Fruit fly (Drosophila melanogaster) whole organism, prepupa: ENCODE data around the gene CG16779.

Source experiments
- Blimp-1 ChIP-seq: fragments of 200-800 bp; sonication (Bioruptor generic); optimal IDR thresholded peaks from 3 replicates; lab custom pipeline; 2017; ENCODE audit warnings: missing biosample characterization, missing genetic modification characterization, mild to moderate bottlenecking, moderate library complexity, missing genetic modification reagents
- CG10669 ChIP-seq: fragments of 200-800 bp; sonication (Bioruptor generic); optimal IDR thresholded peaks from 3 replicates; lab custom pipeline; 2018; ENCODE audit warnings: missing biosample characterization, mild to moderate bottlenecking, missing genetic modification characterization, moderate library complexity
- CG11294 ChIP-seq: fragments of 200-800 bp; sonication (Bioruptor generic); IDR thresholded peaks from 2 replicates; pipeline ENCODE4 v1.3.6; 2022; ENCODE audit warnings: missing biosample characterization, missing genetic modification characterization
- CG15336 ChIP-seq: fragments of 200-800 bp; sonication (Bioruptor generic); IDR thresholded peaks from 2 replicates; pipeline ENCODE4 v1.3.6; 2022; ENCODE audit warnings: missing biosample characterization, missing genetic modification characterization
- CG1621 ChIP-seq: fragments of 200-800 bp; sonication (Bioruptor generic); optimal IDR thresholded peaks from 3 replicates; lab custom pipeline; 2018; ENCODE audit warnings: missing biosample characterization, mild to moderate bottlenecking, missing genetic modification characterization
- CG3032 ChIP-seq: fragments of 200-800 bp; optimal IDR thresholded peaks from 2 replicates; lab custom pipeline; 2019; ENCODE audit warnings: missing biosample characterization, mild to moderate bottlenecking, missing genetic modification characterization, moderate library complexity
- CG31627 ChIP-seq: fragments of 200-800 bp; sonication (Bioruptor generic); optimal IDR thresholded peaks from 3 replicates; lab custom pipeline; 2016; ENCODE audit warnings: missing biosample characterization, missing genetic modification characterization
- CG32006 ChIP-seq: fragments of 200-800 bp; sonication (Bioruptor generic); optimal IDR thresholded peaks from 3 replicates; lab custom pipeline; 2017; ENCODE audit warnings: missing biosample characterization, mild to moderate bottlenecking, missing genetic modification characterization
- CG34406 ChIP-seq: fragments of 200-800 bp; sonication (Bioruptor generic); optimal IDR thresholded peaks from 3 replicates; lab custom pipeline; 2016; ENCODE audit warnings: missing biosample characterization, missing genetic modification characterization
- CG3919 ChIP-seq: fragments of 200-800 bp; sonication (Bioruptor generic); optimal IDR thresholded peaks from 3 replicates; lab custom pipeline; 2016; ENCODE audit warnings: missing biosample characterization, missing genetic modification characterization
- CG4318 ChIP-seq: fragments of 200-800 bp; sonication (Bioruptor generic); optimal IDR thresholded peaks from 3 replicates; lab custom pipeline; 2017; ENCODE audit warnings: missing biosample characterization, mild to moderate bottlenecking, missing genetic modification characterization
- CG6163 ChIP-seq: fragments of 200-800 bp; sonication (Bioruptor generic); IDR thresholded peaks from 3 replicates; pipeline ENCODE4 v1.3.6; 2022; ENCODE audit warnings: missing biosample characterization, missing genetic modification characterization
- CG6276 ChIP-seq: fragments of 200-800 bp; sonication (Bioruptor generic); optimal IDR thresholded peaks from 2 replicates; lab custom pipeline; 2017; ENCODE audit warnings: missing biosample characterization, mild to moderate bottlenecking, missing genetic modification characterization
- CG6792 ChIP-seq: fragments of 200-800 bp; sonication (Bioruptor generic); optimal IDR thresholded peaks from 3 replicates; lab custom pipeline; 2016; ENCODE audit warnings: missing biosample characterization, missing genetic modification characterization
- CG6808 ChIP-seq: fragments of 200-800 bp; sonication (Bioruptor generic); optimal IDR thresholded peaks from 3 replicates; lab custom pipeline; 2017; ENCODE audit warnings: missing biosample characterization, missing genetic modification characterization, mild to moderate bottlenecking, moderate library complexity, missing genetic modification reagents
- CG6854 ChIP-seq: fragments of 200-800 bp; sonication (Bioruptor generic); optimal IDR thresholded peaks from 2 replicates; lab custom pipeline; 2017; ENCODE audit warnings: missing biosample characterization, mild to moderate bottlenecking, missing genetic modification characterization
- CG7368 ChIP-seq: fragments of 200-800 bp; sonication (Bioruptor generic); optimal IDR thresholded peaks from 3 replicates; lab custom pipeline; 2016; ENCODE audit warnings: missing biosample characterization, missing genetic modification characterization
- CG8119 ChIP-seq: fragments of 200-800 bp; sonication (Bioruptor generic); IDR thresholded peaks from 3 replicates; pipeline ENCODE4 v1.3.6; 2022; ENCODE audit warnings: missing biosample characterization, missing genetic modification characterization
- CG8319 ChIP-seq: fragments of 200-800 bp; sonication (Bioruptor generic); optimal IDR thresholded peaks from 3 replicates; lab custom pipeline; 2016; ENCODE audit warnings: missing biosample characterization, missing genetic modification characterization
- CG8632 ChIP-seq: fragments of 200-800 bp; sonication (Bioruptor generic); optimal IDR thresholded peaks from 3 replicates; lab custom pipeline; 2016; ENCODE audit warnings: missing biosample characterization, missing genetic modification characterization
- Eip75B ChIP-seq: fragments of 200-800 bp; sonication (Bioruptor generic); optimal IDR thresholded peaks from 3 replicates; lab custom pipeline; 2016; ENCODE audit warnings: missing biosample characterization, missing genetic modification characterization
- Eip78C ChIP-seq: fragments of 200-800 bp; sonication (Bioruptor generic); peaks from one replicate; lab custom pipeline; 2016; ENCODE audit warnings: missing biosample characterization, missing genetic modification characterization
- Eip93F ChIP-seq: fragments of 200-800 bp; sonication (Bioruptor generic); optimal IDR thresholded peaks from 2 replicates; lab custom pipeline; 2016; ENCODE audit warnings: missing biosample characterization, mild to moderate bottlenecking, missing genetic modification characterization
- Ets96B ChIP-seq: fragments of 200-800 bp; optimal IDR thresholded peaks from 2 replicates; lab custom pipeline; 2019; ENCODE audit warnings: missing biosample characterization, mild to moderate bottlenecking, missing genetic modification characterization, moderate library complexity
- Hr38 ChIP-seq: sonication (Bioruptor generic); optimal IDR thresholded peaks from 2 replicates; lab custom pipeline; 2016; ENCODE audit warnings: missing biosample characterization, missing genetic modification characterization
- Hr39 ChIP-seq: fragments of 200-800 bp; sonication (Bioruptor generic); optimal IDR thresholded peaks from 2 replicates; lab custom pipeline; 2016; ENCODE audit warnings: missing biosample characterization, missing genetic modification characterization
- OdsH ChIP-seq: fragments of 200-800 bp; sonication (Bioruptor generic); optimal IDR thresholded peaks from 3 replicates; lab custom pipeline; 2016; ENCODE audit warnings: missing biosample characterization, missing genetic modification characterization
- Smox ChIP-seq: fragments of 200-800 bp; sonication (Bioruptor generic); optimal IDR thresholded peaks from 3 replicates; lab custom pipeline; 2016; ENCODE audit warnings: missing biosample characterization, missing genetic modification characterization
- Sox102F ChIP-seq: fragments of 200-800 bp; sonication (Bioruptor generic); optimal IDR thresholded peaks from 2 replicates; lab custom pipeline; 2016; ENCODE audit warnings: missing biosample characterization, mild to moderate bottlenecking, missing genetic modification characterization
- Sox14 ChIP-seq: fragments of 200-800 bp; sonication (Bioruptor generic); optimal IDR thresholded peaks from 3 replicates; lab custom pipeline; 2016; ENCODE audit warnings: missing biosample characterization, missing genetic modification characterization
- Sox15 ChIP-seq: fragments of 200-800 bp; sonication (Bioruptor generic); optimal IDR thresholded peaks from 3 replicates; lab custom pipeline; 2016; ENCODE audit warnings: missing biosample characterization, missing genetic modification characterization
- achi ChIP-seq: fragments of 200-800 bp; sonication (Bioruptor generic); optimal IDR thresholded peaks from 3 replicates; lab custom pipeline; 2016; ENCODE audit warnings: missing biosample characterization, missing genetic modification characterization
- acj6 ChIP-seq: fragments of 200-800 bp; sonication (Bioruptor generic); optimal IDR thresholded peaks from 3 replicates; lab custom pipeline; 2016; ENCODE audit warnings: missing biosample characterization, missing genetic modification characterization
- cyc ChIP-seq: fragments of 200-800 bp; sonication (Bioruptor generic); optimal IDR thresholded peaks from 3 replicates; lab custom pipeline; 2016; ENCODE audit warnings: missing biosample characterization, missing genetic modification characterization
- dac ChIP-seq: fragments of 200-800 bp; sonication (Bioruptor generic); optimal IDR thresholded peaks from 2 replicates; lab custom pipeline; 2017; ENCODE audit warnings: missing biosample characterization, mild to moderate bottlenecking, missing genetic modification characterization
- dsx ChIP-seq: fragments of 200-800 bp; optimal IDR thresholded peaks from 3 replicates; lab custom pipeline; 2019; ENCODE audit warnings: missing biosample characterization, mild to moderate bottlenecking, missing genetic modification characterization, moderate library complexity; ENCODE audit not compliant: poor library complexity, severe bottlenecking
- eg ChIP-seq: fragments of 200-800 bp; sonication (Bioruptor generic); IDR thresholded peaks from 3 replicates; pipeline ENCODE4 v1.3.6; 2022; ENCODE audit warnings: missing biosample characterization, missing genetic modification characterization
- esn ChIP-seq: fragments of 200-800 bp; sonication (Bioruptor generic); optimal IDR thresholded peaks from 2 replicates; lab custom pipeline; 2016; ENCODE audit warnings: missing biosample characterization, mild to moderate bottlenecking, missing genetic modification characterization, moderate library complexity
- fd59A ChIP-seq: fragments of 200-800 bp; sonication (Bioruptor generic); optimal IDR thresholded peaks from 2 replicates; lab custom pipeline; 2017; ENCODE audit warnings: missing biosample characterization, mild to moderate bottlenecking, missing genetic modification characterization, missing genetic modification reagents
- fd85E ChIP-seq: fragments of 200-800 bp; sonication (Bioruptor generic); optimal IDR thresholded peaks from 3 replicates; lab custom pipeline; 2016; ENCODE audit warnings: missing biosample characterization, missing genetic modification characterization
- fkh ChIP-seq: fragments of 200-800 bp; sonication (Bioruptor generic); optimal IDR thresholded peaks from 3 replicates; lab custom pipeline; 2017; ENCODE audit warnings: missing biosample characterization, mild to moderate bottlenecking, missing genetic modification characterization, moderate library complexity
- lz ChIP-seq: fragments of 200-800 bp; sonication (Bioruptor generic); optimal IDR thresholded peaks from 3 replicates; lab custom pipeline; 2016; ENCODE audit warnings: missing biosample characterization, missing genetic modification characterization
- net ChIP-seq: fragments of 200-800 bp; sonication (Bioruptor generic); optimal IDR thresholded peaks from 3 replicates; lab custom pipeline; 2016; ENCODE audit warnings: missing biosample characterization, missing genetic modification characterization
- ss ChIP-seq, 2 experiments: fragments of 200-800 bp; sonication (Bioruptor generic); optimal IDR thresholded peaks; 2 replicates in 1 of 2; 3 replicates in 1 of 2; lab custom pipeline; 2017 to 2018; ENCODE audit warnings: mild to moderate bottlenecking in 2 of 2, missing biosample characterization in 2 of 2, missing genetic modification characterization in 2 of 2, moderate library complexity in 1 of 2
- vri ChIP-seq: fragments of 200-800 bp; sonication (Bioruptor generic); optimal IDR thresholded peaks from 3 replicates; lab custom pipeline; 2016; ENCODE audit warnings: missing biosample characterization, mild to moderate bottlenecking, missing genetic modification characterization

Gene CG16779

dm6 chr3R:9418373-9419299, 74.8 kb downstream of the CG16779 start:
- no peak for TF ChIP-seq OdsH (GFP tag; lab: Kevin White, UChicago)
- no peak for TF ChIP-seq CG6792 (GFP tag; lab: Kevin White, UChicago)
- no peak for TF ChIP-seq Eip75B
- TF ChIP-seq vri (GFP tag; lab: Kevin White, UChicago), result peak; percentile 64
- TF ChIP-seq ss (GFP tag; optimal IDR thresholded peaks at IDR 0.05; lab: Kevin White, UChicago), result no peak
- peak; percentile 82 for TF ChIP-seq Eip78C (GFP tag; lab: Kevin White, UChicago)
- TF ChIP-seq CG3032 (tag; lab: Kevin White, UChicago), result no peak
- TF ChIP-seq Hr38 (GFP tag; lab: Kevin White, UChicago), result no peak
- no peak for TF ChIP-seq Blimp-1 (GFP tag; lab: Kevin White, UChicago)
- no peak for TF ChIP-seq CG3919 (GFP tag; lab: Kevin White, UChicago)
- TF ChIP-seq Eip93F, result peak; percentile 32
- peak; percentile 9 for TF ChIP-seq fkh
- no peak for TF ChIP-seq net (GFP tag; lab: Kevin White, UChicago)
- TF ChIP-seq dac (GFP tag; lab: Kevin White, UChicago), result no peak
- TF ChIP-seq, all 60 proteins: peak for 4

- no peak for TF ChIP-seq CG6792 (GFP tag; lab: Kevin White, UChicago)
- no peak for TF ChIP-seq CG34406 (GFP tag; lab: Kevin White, UChicago)
- no peak for TF ChIP-seq lz
- no peak for TF ChIP-seq OdsH (GFP tag; lab: Kevin White, UChicago)
- no peak for TF ChIP-seq net (GFP tag; lab: Kevin White, UChicago)
- peak; percentile 39 for TF ChIP-seq fkh
- TF ChIP-seq CG31627, result no peak
- TF ChIP-seq achi, result no peak
- TF ChIP-seq CG8632 (GFP tag; lab: Kevin White, UChicago), result no peak
- TF ChIP-seq Sox102F, result no peak
- no peak for TF ChIP-seq CG8319 (GFP tag; lab: Kevin White, UChicago)
- TF ChIP-seq CG4318, result no peak
- TF ChIP-seq Sox15 (GFP tag; lab: Kevin White, UChicago), result no peak
- TF ChIP-seq CG11294 (GFP tag; lab: Robert Waterston, UW), result no peak
- TF ChIP-seq CG1621, result peak; percentile 49
- no peak for TF ChIP-seq Smox (GFP tag; lab: Kevin White, UChicago)
- no peak for TF ChIP-seq CG32006 (GFP tag; lab: Kevin White, UChicago)
- TF ChIP-seq CG3032 (tag; lab: Kevin White, UChicago), result no peak
- TF ChIP-seq CG6276, result no peak
- TF ChIP-seq CG6163 (GFP tag; lab: Robert Waterston, UW), result no peak
- peak; percentile 53 for TF ChIP-seq fd85E (GFP tag; lab: Kevin White, UChicago)
- no peak for TF ChIP-seq CG6808 (GFP tag; lab: Kevin White, UChicago)
- peak; percentile 54 for TF ChIP-seq Sox14 (GFP tag; lab: Kevin White, UChicago)
- TF ChIP-seq fd59A (GFP tag; lab: Kevin White, UChicago), result no peak
- no peak for TF ChIP-seq CG7368 (GFP tag; lab: Kevin White, UChicago)
- TF ChIP-seq Hr38 (GFP tag; lab: Kevin White, UChicago), result no peak
- peak; percentile 42 for TF ChIP-seq esn (GFP tag; lab: Kevin White, UChicago)
- peak; percentile 80 for TF ChIP-seq Eip78C (GFP tag; lab: Kevin White, UChicago)
- TF ChIP-seq Hr39 (GFP tag; lab: Kevin White, UChicago), result no peak
- no peak for TF ChIP-seq acj6
- no peak for TF ChIP-seq Eip75B
- TF ChIP-seq cyc (GFP tag; lab: Kevin White, UChicago), result no peak
- TF ChIP-seq CG8119 (GFP tag; lab: Robert Waterston, UW), result no peak
- peak in 1 of 2 experiments; percentile 48 for TF ChIP-seq ss (GFP tag; optimal IDR thresholded peaks at IDR 0.05; lab: Kevin White, UChicago)
- TF ChIP-seq Eip93F, result no peak
- no peak for TF ChIP-seq CG10669 (GFP tag; lab: Kevin White, UChicago)
- no peak for TF ChIP-seq Ets96B (tag; lab: Kevin White, UChicago)
- peak; percentile 12 for TF ChIP-seq vri (GFP tag; lab: Kevin White, UChicago)
- TF ChIP-seq dsx, result no peak
- no peak for TF ChIP-seq eg (GFP tag; lab: Robert Waterston, UW)
- no peak for TF ChIP-seq CG15336 (GFP tag; lab: Robert Waterston, UW)
- peak; percentile 75 for TF ChIP-seq CG6854
Measured at dm6 chr3R:9417577-9418334, 75.7 kb downstream of the CG16779 start, which contains the start of gene ps. Gene ps (plus strand): TSS chr3R:9417940.
